Worm (Caenorhabditis elegans) whole organism, early embryonic: ENCODE measurements around the gene fbxb-35.

ENCODE experiments used
- F13C5.2 ChIP-seq: sonication (generic microtip); optimal IDR thresholded peaks from 2 replicates; lab custom pipeline; 2017; ENCODE audit warnings: mild to moderate bottlenecking, missing genetic modification characterization, inconsistent platforms, missing compliant biosample characterization
- ama-1 ChIP-seq: fragments of 150-350 bp; optimal IDR thresholded peaks from 2 replicates; lab custom pipeline; 2014
- flt-1 ChIP-seq: fragments of 200-800 bp; sonication (Bioruptor generic); IDR thresholded peaks from 2 replicates; pipeline ENCODE4 v1.3.6; 2022; ENCODE audit warnings: missing genetic modification characterization, missing compliant biosample characterization
- hnd-1 ChIP-seq: sonication (generic microtip); optimal IDR thresholded peaks from 2 replicates; lab custom pipeline; 2016; ENCODE audit warnings: missing genetic modification characterization, missing compliant biosample characterization
- tra-4 ChIP-seq: sonication (generic microtip); optimal IDR thresholded peaks from 2 replicates; lab custom pipeline; 2017; ENCODE audit warnings: missing genetic modification characterization, missing compliant biosample characterization

ce11 chrII:2087206-2087605, 35.7 kb downstream of the fbxb-35 start:
- no peak for TF ChIP-seq F13C5.2 (tag; lab: Kevin White, UChicago)
- TF ChIP-seq flt-1 (GFP tag; lab: Robert Waterston, UW) = no peak
- TF ChIP-seq tra-4 (tag; lab: Kevin White, UChicago) = no peak
- TF ChIP-seq hnd-1 = no peak
- no peak for TF ChIP-seq ama-1 (lab: Kevin White, UChicago)
